Worm (Caenorhabditis elegans) whole organism, mixed stage, embryonic: ENCODE measurements around the gene H03G16.6.

Experiments used
- M03D4.4 ChIP-seq: sonication (generic microtip); optimal IDR thresholded peaks from 2 replicates; lab custom pipeline; 2017; ENCODE audit warnings: mild to moderate bottlenecking, missing genetic modification characterization, missing compliant biosample characterization
- ceh-39 ChIP-seq: fragments of 150-350 bp; optimal IDR thresholded peaks from 2 replicates; lab custom pipeline; 2014; ENCODE audit warnings: missing biosample characterization, missing genetic modification characterization
- ceh-83 ChIP-seq: fragments of 200-800 bp; sonication (Bioruptor generic); optimal IDR thresholded peaks from 2 replicates; lab custom pipeline; 2018; ENCODE audit warnings: mild to moderate bottlenecking, missing genetic modification characterization, missing compliant biosample characterization
- ces-1 ChIP-seq: fragments of 150-350 bp; optimal IDR thresholded peaks from 2 replicates; lab custom pipeline; 2014; ENCODE audit warnings: missing biosample characterization, missing genetic modification reagents, missing genetic modification characterization
- cnd-1 ChIP-seq: fragments of 200-800 bp; sonication (Bioruptor generic); optimal IDR thresholded peaks from 2 replicates; lab custom pipeline; 2018; ENCODE audit warnings: mild to moderate bottlenecking, missing genetic modification characterization, missing compliant biosample characterization
- drap-1 ChIP-seq: fragments of 200-800 bp; sonication (Bioruptor generic); optimal IDR thresholded peaks from 3 replicates; lab custom pipeline; 2018; ENCODE audit warnings: mild to moderate bottlenecking, missing genetic modification characterization, missing compliant biosample characterization
- elt-1 ChIP-seq: sonication (generic microtip); optimal IDR thresholded peaks from 2 replicates; lab custom pipeline; 2017; ENCODE audit warnings: missing genetic modification characterization, mild to moderate bottlenecking, missing compliant biosample characterization, antibody characterized with exemption, moderate library complexity, borderline replicate concordance; ENCODE audit not compliant: insufficient read depth
- flh-1 ChIP-seq: fragments of 200-800 bp; sonication (Bioruptor generic); optimal IDR thresholded peaks from 2 replicates; lab custom pipeline; 2018; ENCODE audit warnings: mild to moderate bottlenecking, missing genetic modification characterization, moderate library complexity, missing compliant biosample characterization
- ham-2 ChIP-seq: fragments of 200-800 bp; sonication (Bioruptor generic); optimal IDR thresholded peaks from 2 replicates; lab custom pipeline; 2018; ENCODE audit warnings: mild to moderate bottlenecking, missing genetic modification characterization, missing compliant biosample characterization
- hlh-1 ChIP-seq: fragments of 150-350 bp; optimal IDR thresholded peaks from 2 replicates; lab custom pipeline; 2014; ENCODE audit warnings: missing biosample characterization, missing genetic modification reagents, missing genetic modification characterization
- lin-13 ChIP-seq: fragments of 150-350 bp; optimal IDR thresholded peaks from 2 replicates; lab custom pipeline; 2014; ENCODE audit warnings: missing biosample characterization, missing genetic modification characterization
- lsy-2 ChIP-seq: fragments of 150-350 bp; optimal IDR thresholded peaks from 2 replicates; lab custom pipeline; 2014; ENCODE audit warnings: missing biosample characterization, missing genetic modification characterization
- mab-5 ChIP-seq: fragments of 150-350 bp; optimal IDR thresholded peaks from 2 replicates; lab custom pipeline; 2014; ENCODE audit warnings: missing biosample characterization, missing genetic modification characterization
- mep-1 ChIP-seq: fragments of 150-350 bp; optimal IDR thresholded peaks from 2 replicates; lab custom pipeline; 2017; ENCODE audit warnings: missing biosample characterization, missing genetic modification reagents, missing genetic modification characterization, inconsistent platforms
- mls-2 ChIP-seq: sonication (generic microtip); optimal IDR thresholded peaks from 2 replicates; lab custom pipeline; 2016; ENCODE audit warnings: mild to moderate bottlenecking, missing genetic modification characterization, moderate library complexity, missing compliant biosample characterization
- nhr-12 ChIP-seq: fragments of 150-350 bp; optimal IDR thresholded peaks from 2 replicates; lab custom pipeline; 2014; ENCODE audit warnings: missing biosample characterization, missing genetic modification characterization
- nhr-237 ChIP-seq: fragments of 150-350 bp; optimal IDR thresholded peaks from 2 replicates; lab custom pipeline; 2014; ENCODE audit warnings: missing biosample characterization, missing genetic modification characterization
- nhr-28 ChIP-seq: fragments of 150-350 bp; optimal IDR thresholded peaks from 2 replicates; lab custom pipeline; 2014; ENCODE audit warnings: missing biosample characterization, missing genetic modification characterization
- nhr-76 ChIP-seq: sonication (generic microtip); optimal IDR thresholded peaks from 2 replicates; lab custom pipeline; 2017; ENCODE audit warnings: missing biosample characterization, missing genetic modification characterization
- pha-4 ChIP-seq: fragments of 150-350 bp; optimal IDR thresholded peaks from 2 replicates; lab custom pipeline; 2018; ENCODE audit warnings: missing biosample characterization, missing genetic modification reagents, missing genetic modification characterization
- snpc-4 ChIP-seq: fragments of 150-350 bp; optimal IDR thresholded peaks from 2 replicates; lab custom pipeline; 2014; ENCODE audit warnings: missing biosample characterization, missing genetic modification characterization
- sptf-1 ChIP-seq: sonication (generic microtip); optimal IDR thresholded peaks from 2 replicates; lab custom pipeline; 2017; ENCODE audit warnings: mild to moderate bottlenecking, missing genetic modification characterization, moderate library complexity, missing compliant biosample characterization
- tbx-8 ChIP-seq: fragments of 200-800 bp; sonication (Bioruptor generic); optimal IDR thresholded peaks from 2 replicates; lab custom pipeline; 2018; ENCODE audit warnings: mild to moderate bottlenecking, missing genetic modification characterization, moderate library complexity, missing compliant biosample characterization
- unc-120 ChIP-seq: sonication (generic microtip); optimal IDR thresholded peaks from 2 replicates; lab custom pipeline; 2017; ENCODE audit warnings: missing genetic modification characterization, missing compliant biosample characterization; ENCODE audit not compliant: poor library complexity, severe bottlenecking
- unc-39 ChIP-seq: fragments of 150-350 bp; optimal IDR thresholded peaks from 2 replicates; lab custom pipeline; 2014; ENCODE audit warnings: missing biosample characterization, missing genetic modification characterization
- unc-62 ChIP-seq: fragments of 150-350 bp; optimal IDR thresholded peaks from 2 replicates; lab custom pipeline; 2014; ENCODE audit warnings: missing biosample characterization, missing genetic modification reagents, missing genetic modification characterization
- ztf-11 ChIP-seq: fragments of 150-350 bp; optimal IDR thresholded peaks from 2 replicates; lab custom pipeline; 2014; ENCODE audit warnings: missing biosample characterization, missing genetic modification characterization

H03G16.6 gene

DNA sequence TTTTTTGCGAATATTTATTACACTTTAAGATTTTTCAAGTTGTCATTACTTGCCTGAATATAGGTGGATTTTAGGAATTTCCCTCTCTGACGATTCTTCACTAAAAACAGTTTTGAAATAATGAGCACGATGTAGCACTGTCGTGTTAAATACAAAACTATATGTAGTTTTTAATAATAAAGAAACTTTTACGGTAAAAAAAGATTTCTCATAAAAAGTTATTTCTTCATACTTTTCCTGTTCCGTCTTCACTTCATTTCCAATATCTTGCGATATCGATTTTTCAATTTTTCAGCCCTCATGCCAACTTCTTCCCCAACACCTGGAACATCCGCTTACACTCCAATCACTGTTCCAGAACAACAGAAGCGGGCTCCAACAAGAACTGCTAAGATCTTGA lies at the start of gene H03G16.6:
Gene H03G16.6 (plus strand): TSS at position 301 of the 400 bp plus-strand sequence.
- TF ChIP-seq lsy-2 (tag; lab: Kevin White, UChicago) (no peak), ceh-39 (tag; lab: Kevin White, UChicago) (no peak), unc-62 (no peak), hlh-1 (tag; lab: Kevin White, UChicago) (no peak), mab-5 (tag; lab: Kevin White, UChicago) (no peak), ceh-83 (GFP tag; lab: Kevin White, UChicago) (no peak), nhr-28 (tag; lab: Kevin White, UChicago) (no peak), drap-1 (no peak), nhr-12 (tag; lab: Kevin White, UChicago) (no peak), unc-120 (tag; lab: Kevin White, UChicago) (no peak), unc-39 (tag; lab: Kevin White, UChicago) (no peak), flh-1 (GFP tag; lab: Kevin White, UChicago) (no peak), cnd-1 (no peak), nhr-76 (no peak), lin-13 (no peak), ham-2 (GFP tag; lab: Kevin White, UChicago) (no peak)

DNA sequence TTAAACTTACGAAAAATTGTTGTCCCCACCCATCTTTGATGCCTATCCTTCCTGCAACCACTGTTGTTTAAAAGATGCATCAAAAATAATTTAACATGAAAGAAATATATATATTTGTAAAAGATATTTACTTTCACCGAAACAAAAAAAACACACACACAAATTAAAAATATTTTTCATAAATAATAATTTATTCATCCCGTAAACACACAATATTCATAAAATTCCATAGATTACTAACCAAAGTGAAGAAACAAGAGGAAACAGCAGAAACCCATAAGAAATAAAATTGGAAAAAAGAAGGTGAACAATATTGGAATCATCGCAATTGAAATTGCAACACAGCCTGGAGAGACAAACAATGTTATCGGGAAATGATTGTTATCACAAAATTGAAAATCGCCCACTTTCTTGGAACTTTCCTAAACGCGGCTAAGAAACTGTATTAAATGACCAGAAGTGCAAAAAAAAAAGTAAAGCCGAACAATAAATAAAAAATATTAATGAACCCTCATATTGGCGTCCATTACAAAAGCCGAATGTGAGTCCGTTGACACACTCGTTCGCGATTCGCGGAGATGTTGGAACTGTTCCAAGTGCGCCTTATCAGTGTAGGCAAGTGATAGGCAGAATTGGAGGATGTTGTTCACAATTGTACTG lies 48.5 kb upstream of the H03G16.6 start, which contains the start of gene slc-25A18.1:
Gene slc-25A18.1 (minus strand): TSS at position 51 of the 660 bp plus-strand sequence.
- no peak for TF ChIP-seq ceh-39 (tag; lab: Kevin White, UChicago)
- TF ChIP-seq sptf-1: no peak
- TF ChIP-seq mab-5 (tag; lab: Kevin White, UChicago): no peak
- no peak for TF ChIP-seq mls-2 (tag; lab: Kevin White, UChicago)
- no peak for TF ChIP-seq M03D4.4 (tag; lab: Kevin White, UChicago)
- no peak for TF ChIP-seq ces-1 (GFP tag; lab: Kevin White, UChicago)
- TF ChIP-seq nhr-12 (tag; lab: Kevin White, UChicago): no peak
- no peak for TF ChIP-seq pha-4 (tag; lab: Kevin White, UChicago)
- TF ChIP-seq lin-13: no peak
- TF ChIP-seq unc-120 (tag; lab: Kevin White, UChicago): no peak
- TF ChIP-seq snpc-4 (tag; lab: Kevin White, UChicago): no peak

DNA sequence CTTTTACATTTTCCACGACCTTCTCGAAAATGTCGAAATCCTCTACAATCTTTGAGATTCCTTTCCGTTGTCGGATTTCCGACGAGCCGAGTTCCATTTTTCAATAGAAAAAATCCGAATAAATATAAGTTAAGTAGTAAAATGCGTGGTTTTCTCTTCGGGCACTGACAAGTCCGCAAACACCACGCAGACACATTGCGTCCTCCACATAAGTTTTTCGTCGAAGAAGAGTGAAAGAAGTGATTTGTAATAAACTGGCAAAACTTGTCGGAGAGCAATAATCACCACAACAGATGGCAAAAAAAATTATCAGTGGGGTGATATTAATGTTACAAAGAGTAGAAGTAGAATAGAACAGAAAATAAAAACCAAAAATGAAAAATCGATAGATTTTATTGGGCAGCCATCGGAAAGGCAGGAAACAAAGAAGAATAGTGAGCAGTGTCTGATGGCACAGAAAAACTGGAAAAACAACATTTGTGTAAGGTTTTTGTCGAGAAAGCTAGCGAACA lies 45.6 kb upstream of the H03G16.6 start, which contains the start of gene ergi-2:
Gene ergi-2 (minus strand): TSS at position 462 of the 512 bp plus-strand sequence.
- TF ChIP-seq ztf-11 (tag; lab: Kevin White, UChicago) (no peak), ces-1 (GFP tag; lab: Kevin White, UChicago) (peak; percentile 16), mep-1 (tag; lab: Kevin White, UChicago) (peak; percentile 30)
- TF ChIP-seq, all 35 proteins: peak for 2

DNA sequence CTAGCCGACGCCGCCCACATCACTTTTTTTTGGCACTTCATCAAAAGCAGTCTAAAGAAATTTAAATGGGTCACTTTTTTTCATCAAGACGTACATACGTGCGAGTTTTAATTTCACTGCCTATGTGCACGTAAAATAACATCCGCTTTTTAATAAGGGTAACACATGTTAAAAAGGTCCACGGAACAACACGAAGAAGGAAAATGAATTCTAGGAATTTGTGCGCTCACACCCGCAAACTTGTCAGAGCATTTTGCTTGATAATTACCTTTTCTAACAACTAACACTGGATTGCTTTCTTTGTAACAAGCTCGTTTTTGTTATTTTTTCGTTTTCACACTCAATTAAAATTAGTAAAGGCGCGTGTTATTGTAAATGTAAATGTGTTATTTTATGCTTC lies 43.8 kb upstream of the H03G16.6 start:
- no peak for TF ChIP-seq mep-1 (tag; lab: Kevin White, UChicago)

DNA sequence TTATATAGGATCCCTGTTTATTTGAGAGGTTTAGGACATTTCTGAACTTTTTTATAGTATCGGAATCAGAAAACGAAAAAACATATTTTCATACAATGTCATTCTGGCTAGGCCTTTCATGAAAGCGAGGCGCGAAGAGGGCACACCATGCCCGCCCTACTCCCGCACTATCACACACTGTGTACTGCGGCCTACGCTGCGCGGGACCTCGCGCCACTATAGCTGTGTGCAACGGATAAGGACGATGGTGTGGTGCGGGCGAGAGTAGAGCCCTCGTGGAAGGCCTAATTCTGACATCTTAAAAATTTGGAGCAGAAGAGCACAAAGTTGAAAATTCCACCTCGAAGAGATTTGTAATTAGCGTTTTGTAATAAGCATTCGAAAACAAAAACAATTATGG lies 41.5 kb upstream of the H03G16.6 start:
- TF ChIP-seq hlh-1 (tag; lab: Kevin White, UChicago): no peak
- no peak for TF ChIP-seq drap-1
- no peak for TF ChIP-seq mls-2 (tag; lab: Kevin White, UChicago)
- no peak for TF ChIP-seq unc-62
- TF ChIP-seq unc-39 (tag; lab: Kevin White, UChicago): no peak
- no peak for TF ChIP-seq lsy-2 (tag; lab: Kevin White, UChicago)
- no peak for TF ChIP-seq lin-13
- TF ChIP-seq cnd-1: no peak
- TF ChIP-seq snpc-4 (tag; lab: Kevin White, UChicago): no peak
- no peak for TF ChIP-seq nhr-237 (tag; lab: Kevin White, UChicago)
- TF ChIP-seq tbx-8: no peak
- TF ChIP-seq pha-4 (tag; lab: Kevin White, UChicago): no peak
- TF ChIP-seq elt-1 (tag; lab: Kevin White, UChicago): no peak
- TF ChIP-seq, all 35 proteins: peak for 0
